Worm (Caenorhabditis elegans): ENCODE measurements around the gene C53B4.2.

- no peak for TF ChIP-seq him-1 (tag; optimal IDR thresholded peaks at IDR 0.05)
- no peak for TF ChIP-seq W03F9.2 (tag; optimal IDR thresholded peaks at IDR 0.05)
- TF ChIP-seq dao-5 (tag; optimal IDR thresholded peaks at IDR 0.05), result no peak
Observed at ce11 chrIV:8974543-8975330, 8.8 kb downstream of the C53B4.2 start.
